Fruit fly (Drosophila melanogaster): ENCODE data around the gene crok.

DNA sequence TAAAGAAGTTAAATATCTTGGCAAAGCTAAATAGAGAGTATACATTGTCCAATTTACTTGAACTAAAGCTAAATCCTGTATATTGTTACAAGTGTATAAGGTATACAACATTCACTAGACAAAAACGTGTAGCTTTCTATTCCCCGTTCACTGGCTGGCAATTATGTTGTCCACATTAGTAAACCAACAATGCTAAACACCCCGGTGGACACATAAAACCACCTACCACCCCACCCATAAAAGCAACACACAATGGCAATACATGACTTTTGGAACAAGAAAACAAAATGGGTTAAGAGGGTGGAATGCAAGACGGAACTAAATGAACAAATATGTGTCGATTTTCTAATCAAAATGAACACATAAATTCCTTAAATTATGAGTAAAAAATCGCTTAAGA is 8.8 kb upstream of the crok start, which contains the start of gene ZnT33D:
- TF ChIP-seq CG4707 (GFP tag; optimal IDR thresholded peaks at IDR 0.05) (no peak), CG10462 (GFP tag; optimal IDR thresholded peaks at IDR 0.05) (no peak), Aef1 (GFP tag; IDR thresholded peaks at IDR 0.05) (no peak), CG14667 (GFP tag; IDR thresholded peaks at IDR 0.05) (no peak), gcm2 (GFP tag; optimal IDR thresholded peaks at IDR 0.05) (no peak), CG7357 (GFP tag; IDR thresholded peaks at IDR 0.05) (no peak), sc (optimal IDR thresholded peaks at IDR 0.05) (no peak), sc (GFP tag; optimal IDR thresholded peaks at IDR 0.05) (no peak), Meics (GFP tag; optimal IDR thresholded peaks at IDR 0.05) (no peak)

All from whole organism, embryonic.